Worm (Caenorhabditis elegans) whole organism, mixed stage, embryonic: ENCODE data around the gene F57G9.3.

Experiments used
- elt-3 ChIP-seq: fragments of 150-350 bp; optimal IDR thresholded peaks from 2 replicates; lab custom pipeline; 2014; ENCODE audit warnings: missing biosample characterization, missing genetic modification characterization
- lsy-2 ChIP-seq: fragments of 150-350 bp; optimal IDR thresholded peaks from 2 replicates; lab custom pipeline; 2014; ENCODE audit warnings: missing biosample characterization, missing genetic modification characterization
- unc-62 ChIP-seq: fragments of 150-350 bp; optimal IDR thresholded peaks from 2 replicates; lab custom pipeline; 2014; ENCODE audit warnings: missing biosample characterization, missing genetic modification reagents, missing genetic modification characterization
- zip-8 ChIP-seq: fragments of 150-350 bp; optimal IDR thresholded peaks from 2 replicates; lab custom pipeline; 2014; ENCODE audit warnings: missing biosample characterization, missing genetic modification characterization

- TF ChIP-seq zip-8 (tag; lab: Kevin White, UChicago) (no peak), elt-3 (tag; lab: Kevin White, UChicago) (no peak), unc-62 (no peak), lsy-2 (tag; lab: Kevin White, UChicago) (no peak)
Measured at ce11 chrII:12417996-12418395, 8.0 kb upstream of the F57G9.3 start.
